Fruit fly (Drosophila melanogaster): ENCODE results near the gene CG17776.
A peak's percentile ranks its signal among the peaks of the same experiment; 100 is the strongest.

- TF ChIP-seq CG7045 (GFP tag; optimal IDR thresholded peaks at IDR 0.05) (no peak), Hr96 (GFP tag; optimal IDR thresholded peaks at IDR 0.05) (peak; percentile 41)
These were observed 11.7 kb downstream of the CG17776 start for dm6 chrX:2196086-2196732.
